Worm (Caenorhabditis elegans) whole organism, midembryonic: ENCODE data around the gene acr-25.

Experiments
- T22C8.4 ChIP-seq: fragments of 200-800 bp; sonication (Bioruptor generic); IDR thresholded peaks from 2 replicates; pipeline ENCODE4 v1.3.6; 2022; ENCODE audit warnings: missing genetic modification characterization, missing compliant biosample characterization
- cog-1 ChIP-seq: sonication (generic microtip); optimal IDR thresholded peaks from 2 replicates; lab custom pipeline; 2016; ENCODE audit warnings: missing genetic modification characterization, missing compliant biosample characterization
- flt-1 ChIP-seq: fragments of 200-800 bp; sonication (Bioruptor generic); IDR thresholded peaks from 2 replicates; pipeline ENCODE4 v1.3.6; 2022; ENCODE audit warnings: missing genetic modification characterization, missing compliant biosample characterization
- klf-2 ChIP-seq: fragments of 200-800 bp; sonication (Bioruptor generic); conservative IDR thresholded peaks from 2 replicates; pipeline ENCODE4 v1.3.6; 2022; ENCODE audit warnings: missing genetic modification reagents, missing genetic modification characterization, missing compliant biosample characterization
- med-1 ChIP-seq: sonication (generic microtip); optimal IDR thresholded peaks from 2 replicates; lab custom pipeline; 2017; ENCODE audit warnings: missing genetic modification characterization, mild to moderate bottlenecking, missing compliant biosample characterization, antibody characterized with exemption, missing genetic modification reagents; ENCODE audit not compliant: insufficient read depth
- ref-1 ChIP-seq: fragments of 200-800 bp; sonication (Bioruptor generic); conservative IDR thresholded peaks from 2 replicates; pipeline ENCODE4 v1.3.6; 2022; ENCODE audit warnings: missing genetic modification reagents, missing genetic modification characterization, missing compliant biosample characterization
- tab-1 ChIP-seq: fragments of 200-800 bp; sonication (Bioruptor generic); IDR thresholded peaks from 2 replicates; pipeline ENCODE4 v1.3.6; 2022; ENCODE audit warnings: missing genetic modification characterization, missing compliant biosample characterization
- ztf-23 ChIP-seq: fragments of 200-800 bp; sonication (Bioruptor generic); IDR thresholded peaks from 2 replicates; pipeline ENCODE4 v1.3.6; 2022; ENCODE audit warnings: missing genetic modification reagents, missing genetic modification characterization, missing compliant biosample characterization
- ztf-29 ChIP-seq: fragments of 200-800 bp; sonication (Bioruptor generic); IDR thresholded peaks from 2 replicates; pipeline ENCODE4 v1.3.6; 2022; ENCODE audit warnings: missing genetic modification reagents, missing genetic modification characterization, missing compliant biosample characterization

Gene acr-25

DNA sequence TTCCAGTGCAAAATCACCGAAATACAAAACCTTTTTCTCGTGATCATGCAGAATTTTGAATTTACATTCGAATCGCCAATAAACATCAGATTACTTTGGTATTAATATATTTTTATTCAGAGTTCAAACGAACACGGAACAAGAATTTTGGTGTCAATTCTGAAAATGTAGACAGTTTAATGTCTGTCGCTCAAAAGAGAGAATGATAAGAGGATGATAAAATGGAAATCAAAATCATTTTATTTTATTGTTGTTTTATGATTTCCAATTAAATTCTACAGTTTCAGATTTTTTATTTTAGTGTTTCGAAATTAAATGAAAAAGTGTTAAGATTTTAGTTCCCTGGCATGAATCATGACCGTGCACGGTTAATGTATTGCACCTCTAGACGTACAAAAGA, 31.7 kb upstream of the acr-25 start:
- TF ChIP-seq klf-2 (no peak), cog-1 (no peak), ztf-23 (GFP tag; lab: Robert Waterston, UW) (no peak), ref-1 (no peak), T22C8.4 (no peak), ztf-29 (GFP tag; lab: Robert Waterston, UW) (no peak), flt-1 (GFP tag; lab: Robert Waterston, UW) (no peak), med-1 (GFP tag; lab: Kevin White, UChicago) (no peak), tab-1 (GFP tag; lab: Robert Waterston, UW) (no peak)

DNA sequence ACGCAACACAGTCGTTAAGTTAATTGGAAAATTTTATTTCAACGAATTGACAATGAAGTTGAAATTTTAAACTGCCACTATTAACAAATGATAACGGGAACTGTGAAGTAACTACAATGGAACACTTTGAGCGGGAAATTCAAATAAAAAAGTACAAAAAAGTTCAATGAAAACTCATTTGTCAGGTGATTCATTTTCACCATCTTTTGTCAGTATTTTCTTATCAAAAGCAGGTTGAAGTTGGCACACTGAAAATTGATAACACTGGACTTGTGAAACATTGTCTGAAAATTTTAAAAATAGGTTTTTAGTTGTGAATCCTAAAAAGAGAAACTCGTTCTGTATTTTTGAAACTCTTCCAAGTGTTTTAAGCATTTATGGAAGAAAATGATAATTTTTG, 30.7 kb upstream of the acr-25 start:
- TF ChIP-seq tab-1 (GFP tag; lab: Robert Waterston, UW) (no peak), med-1 (GFP tag; lab: Kevin White, UChicago) (no peak), T22C8.4 (no peak), ref-1 (no peak), klf-2 (no peak), ztf-29 (GFP tag; lab: Robert Waterston, UW) (no peak), ztf-23 (GFP tag; lab: Robert Waterston, UW) (no peak), flt-1 (GFP tag; lab: Robert Waterston, UW) (no peak), cog-1 (no peak)

DNA sequence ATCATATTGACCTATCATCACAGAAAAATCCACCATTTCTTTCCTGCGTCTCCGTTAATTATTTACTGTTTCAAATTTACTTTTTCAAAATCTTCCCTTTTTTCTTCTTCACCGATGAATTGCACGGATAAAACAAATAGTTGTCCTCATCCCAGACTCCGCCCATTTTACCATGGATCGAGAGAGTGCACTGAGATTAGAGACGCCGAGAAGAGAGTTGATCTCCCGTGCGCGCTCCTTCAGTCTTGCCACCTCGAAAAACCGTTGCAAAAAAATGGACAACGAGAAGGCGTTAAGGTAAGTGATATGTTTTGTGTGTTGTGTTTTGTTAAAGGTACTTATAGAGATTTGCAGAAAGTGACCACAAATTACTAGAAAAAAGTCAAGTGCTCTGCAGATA, 26.1 kb upstream of the acr-25 start, which contains the start of gene dlc-5:
Gene dlc-5, plus strand, starts transcription at position 154 of the 400 bp plus-strand sequence.
- no peak for TF ChIP-seq tab-1 (GFP tag; lab: Robert Waterston, UW)

DNA sequence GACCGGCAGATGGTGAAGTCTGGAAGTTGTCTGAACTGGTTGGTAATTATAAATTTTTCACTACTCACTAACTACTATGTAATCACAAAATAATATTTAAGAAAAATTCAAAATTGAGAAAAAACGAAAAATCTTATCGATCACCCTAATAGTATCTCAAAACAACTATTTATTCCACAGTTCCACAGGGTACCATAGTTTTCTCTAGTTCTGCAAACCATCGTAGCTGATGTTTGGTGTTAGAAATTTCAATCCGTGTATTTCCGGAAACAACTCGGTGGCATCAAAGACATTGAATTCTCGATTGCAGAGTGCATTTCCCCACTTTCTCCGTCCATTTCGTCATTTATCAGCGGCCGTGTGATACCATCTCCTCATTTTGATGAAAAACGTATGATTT, 22.5 kb upstream of the acr-25 start, which contains the start of gene Y73B6BL.31:
Gene Y73B6BL.31, plus strand, starts transcription at position 301 of the 400 bp plus-strand sequence.
- TF ChIP-seq tab-1 (GFP tag; lab: Robert Waterston, UW) (no peak), med-1 (GFP tag; lab: Kevin White, UChicago) (no peak), flt-1 (GFP tag; lab: Robert Waterston, UW) (no peak), T22C8.4 (no peak), klf-2 (no peak), cog-1 (no peak), ztf-29 (GFP tag; lab: Robert Waterston, UW) (no peak), ztf-23 (GFP tag; lab: Robert Waterston, UW) (no peak), ref-1 (no peak)

DNA sequence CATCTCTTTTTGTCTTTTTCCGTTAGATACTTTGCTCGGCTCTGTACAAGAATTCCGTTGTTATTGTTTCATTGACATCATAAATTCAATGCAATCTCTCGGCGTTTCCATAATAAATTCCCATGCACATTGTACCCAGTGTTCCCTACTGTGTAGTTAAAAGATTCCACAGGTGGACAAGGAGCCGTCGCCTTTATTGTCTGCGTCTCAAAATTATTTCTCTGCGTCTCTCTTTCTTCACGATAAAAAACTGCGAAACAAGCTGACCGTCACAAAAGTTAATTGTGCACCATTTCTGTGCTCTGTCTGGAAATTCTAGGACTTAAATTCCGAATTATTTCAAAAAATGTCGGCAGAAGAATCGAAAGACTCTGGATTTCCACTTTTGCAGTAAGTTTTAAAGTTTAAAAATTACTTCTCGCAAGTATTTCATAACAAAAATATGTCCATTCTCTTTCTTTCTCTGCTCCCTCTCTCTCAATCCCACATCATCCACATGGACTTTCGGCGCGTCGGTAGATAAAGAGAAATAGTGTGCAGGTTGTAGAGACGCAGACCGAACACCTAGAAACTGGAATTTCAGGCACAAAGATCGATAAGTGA, 22.0 kb upstream of the acr-25 start:
- no peak for TF ChIP-seq T22C8.4
- TF ChIP-seq klf-2: no peak
- no peak for TF ChIP-seq cog-1
- TF ChIP-seq ref-1: no peak
- no peak for TF ChIP-seq flt-1 (GFP tag; lab: Robert Waterston, UW)
- no peak for TF ChIP-seq tab-1 (GFP tag; lab: Robert Waterston, UW)
- no peak for TF ChIP-seq med-1 (GFP tag; lab: Kevin White, UChicago)
- TF ChIP-seq ztf-23 (GFP tag; lab: Robert Waterston, UW): no peak
- no peak for TF ChIP-seq ztf-29 (GFP tag; lab: Robert Waterston, UW)

DNA sequence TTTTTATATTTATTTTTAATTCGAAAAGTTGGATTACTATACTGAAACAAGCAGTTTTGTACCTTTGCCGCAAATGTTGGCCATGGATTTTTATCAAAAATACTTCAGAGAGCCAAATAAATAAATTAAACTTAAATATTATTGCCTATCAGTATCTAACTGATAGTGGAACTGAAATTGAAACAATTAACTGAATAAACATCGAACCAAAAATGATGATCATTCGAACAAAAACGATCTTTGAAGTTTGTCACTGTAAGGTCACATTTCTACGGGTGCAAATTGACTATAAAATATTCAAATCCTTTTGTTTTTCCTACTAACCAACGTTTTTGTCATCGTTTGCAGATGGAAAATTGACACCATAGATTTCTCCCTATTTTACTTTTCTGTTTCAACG, 21.1 kb upstream of the acr-25 start:
- TF ChIP-seq med-1 (GFP tag; lab: Kevin White, UChicago) (no peak), ztf-23 (GFP tag; lab: Robert Waterston, UW) (no peak), T22C8.4 (no peak), tab-1 (GFP tag; lab: Robert Waterston, UW) (no peak), ztf-29 (GFP tag; lab: Robert Waterston, UW) (no peak), ref-1 (no peak), cog-1 (no peak), klf-2 (no peak)

DNA sequence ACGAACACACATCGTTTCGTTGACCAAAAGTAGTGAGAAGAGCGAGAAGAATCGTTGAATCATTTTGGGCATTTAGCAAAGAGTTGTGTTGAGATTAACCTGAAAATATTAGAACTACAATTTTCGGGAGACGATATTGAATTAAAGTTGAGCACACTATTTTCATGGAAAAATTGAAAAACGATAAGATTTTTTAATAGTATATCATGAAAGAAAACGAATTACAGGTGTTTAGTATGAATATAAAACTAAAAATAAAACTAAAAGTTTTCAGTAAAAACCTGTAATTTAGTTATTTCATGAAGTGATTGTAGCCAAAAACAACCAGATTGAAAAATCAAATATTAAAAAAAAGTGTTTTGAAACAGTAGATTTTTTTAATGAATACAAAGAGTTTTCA, 6.6 kb upstream of the acr-25 start, which contains the start of gene lgc-10:
Gene lgc-10, minus strand, starts transcription at position 101 of the 400 bp plus-strand sequence.
- no peak for TF ChIP-seq ztf-29 (GFP tag; lab: Robert Waterston, UW)

DNA sequence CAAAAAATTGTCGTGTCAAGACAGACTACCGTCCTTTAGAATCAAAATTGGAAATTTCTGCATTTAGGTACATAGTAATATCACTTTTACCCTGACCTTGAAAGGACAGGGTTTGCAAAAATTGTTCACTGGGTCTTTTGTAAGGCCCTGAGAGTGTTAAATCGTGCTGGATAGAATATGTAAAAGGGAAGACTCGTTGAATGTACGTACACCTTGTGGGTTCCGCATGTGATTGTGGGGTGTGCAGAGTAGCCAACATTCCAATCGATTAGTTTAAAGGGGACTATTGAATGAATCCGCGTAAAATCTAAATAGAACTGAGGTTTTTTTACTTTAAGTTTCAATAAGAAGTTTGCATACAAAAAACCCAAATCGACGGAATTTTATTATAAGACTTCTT, 3.5 kb upstream of the acr-25 start:
- TF ChIP-seq ztf-23 (GFP tag; lab: Robert Waterston, UW): no peak
- no peak for TF ChIP-seq T22C8.4
- no peak for TF ChIP-seq klf-2
- TF ChIP-seq ztf-29 (GFP tag; lab: Robert Waterston, UW): no peak
- no peak for TF ChIP-seq flt-1 (GFP tag; lab: Robert Waterston, UW)
- no peak for TF ChIP-seq med-1 (GFP tag; lab: Kevin White, UChicago)
- no peak for TF ChIP-seq tab-1 (GFP tag; lab: Robert Waterston, UW)

- no peak for TF ChIP-seq tab-1 (GFP tag; lab: Robert Waterston, UW)
- no peak for TF ChIP-seq ztf-23 (GFP tag; lab: Robert Waterston, UW)
- no peak for TF ChIP-seq med-1 (GFP tag; lab: Kevin White, UChicago)
These were observed 7.1 kb downstream of the acr-25 start, which contains the start of gene tmed-13 for ce11 chrIV:6471216-6471615. Gene tmed-13 (minus strand): TSS chrIV:6471384.

DNA sequence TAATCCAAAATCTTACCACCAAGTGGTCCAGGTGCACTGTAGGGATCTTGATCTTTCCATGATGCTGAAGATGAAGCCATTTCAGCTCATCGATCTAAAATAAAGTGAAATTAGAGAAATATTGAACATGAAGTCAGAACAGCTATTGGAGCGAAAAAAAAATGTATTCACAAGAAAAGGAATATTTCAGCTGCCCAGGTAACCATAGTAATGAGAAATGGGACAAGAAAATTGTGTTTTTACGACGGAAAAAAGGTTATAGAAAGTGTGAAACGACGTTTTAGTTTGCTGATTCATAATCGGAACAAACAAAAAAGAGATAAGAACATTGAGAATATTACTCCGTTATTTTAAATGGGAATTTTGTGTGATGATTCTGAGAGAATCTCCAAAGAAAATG, 9.0 kb downstream of the acr-25 start, which contains the start of gene Y73B6BL.27:
Gene Y73B6BL.27, minus strand, starts transcription at position 101 of the 400 bp plus-strand sequence.
- TF ChIP-seq ztf-29 (GFP tag; lab: Robert Waterston, UW) (no peak), ztf-23 (GFP tag; lab: Robert Waterston, UW) (no peak), T22C8.4 (no peak), ref-1 (no peak), med-1 (GFP tag; lab: Kevin White, UChicago) (no peak), tab-1 (GFP tag; lab: Robert Waterston, UW) (no peak), flt-1 (GFP tag; lab: Robert Waterston, UW) (no peak), klf-2 (no peak), cog-1 (no peak)
